Worm (Caenorhabditis elegans) whole organism, late embryonic: ENCODE measurements around the gene npr-15.

ENCODE experiments used
- C08G9.2 ChIP-seq: sonication (generic microtip); optimal IDR thresholded peaks from 2 replicates; lab custom pipeline; 2016; ENCODE audit warnings: mild to moderate bottlenecking, missing genetic modification characterization, moderate library complexity, missing compliant biosample characterization
- C38D4.7 ChIP-seq: fragments of 200-800 bp; sonication (Bioruptor generic); optimal IDR thresholded peaks from 2 replicates; lab custom pipeline; 2018; ENCODE audit warnings: mild to moderate bottlenecking, missing genetic modification characterization, moderate library complexity, missing compliant biosample characterization
- K02D7.2 ChIP-seq: sonication (generic microtip); optimal IDR thresholded peaks from 2 replicates; lab custom pipeline; 2017; ENCODE audit warnings: mild to moderate bottlenecking, missing genetic modification characterization, missing compliant biosample characterization
- K09A11.1 ChIP-seq: sonication (generic microtip); optimal IDR thresholded peaks from 2 replicates; lab custom pipeline; 2017; ENCODE audit warnings: antibody characterized with exemption, mild to moderate bottlenecking, missing genetic modification characterization, missing compliant biosample characterization; ENCODE audit not compliant: insufficient read depth
- ama-1 ChIP-seq: fragments of 150-350 bp; optimal IDR thresholded peaks from 2 replicates; lab custom pipeline; 2014
- ceh-18 ChIP-seq: sonication (generic microtip); optimal IDR thresholded peaks from 2 replicates; lab custom pipeline; 2016; ENCODE audit warnings: missing genetic modification characterization, missing compliant biosample characterization
- ceh-19 ChIP-seq: fragments of 200-800 bp; sonication (Bioruptor generic); optimal IDR thresholded peaks from 2 replicates; lab custom pipeline; 2018; ENCODE audit warnings: mild to moderate bottlenecking, missing genetic modification characterization, missing compliant biosample characterization
- ceh-22 ChIP-seq: sonication (generic microtip); optimal IDR thresholded peaks from 2 replicates; lab custom pipeline; 2017; ENCODE audit warnings: missing biosample characterization, missing genetic modification characterization
- ceh-24 ChIP-seq: sonication (generic microtip); optimal IDR thresholded peaks from 2 replicates; lab custom pipeline; 2016; ENCODE audit warnings: mild to moderate bottlenecking, missing genetic modification characterization, missing compliant biosample characterization
- ceh-31 ChIP-seq: sonication (generic microtip); optimal IDR thresholded peaks from 2 replicates; lab custom pipeline; 2016; ENCODE audit warnings: missing genetic modification characterization, missing compliant biosample characterization
- ceh-34 ChIP-seq: sonication (generic microtip); optimal IDR thresholded peaks from 2 replicates; lab custom pipeline; 2016; ENCODE audit warnings: mild to moderate bottlenecking, missing genetic modification characterization, missing compliant biosample characterization
- elt-2 ChIP-seq: sonication (generic microtip); optimal IDR thresholded peaks from 2 replicates; lab custom pipeline; 2016; ENCODE audit warnings: missing genetic modification reagents, missing genetic modification characterization, missing compliant biosample characterization
- fkh-10 ChIP-seq: fragments of 150-350 bp; optimal IDR thresholded peaks from 2 replicates; lab custom pipeline; 2014; ENCODE audit warnings: missing biosample characterization, missing genetic modification reagents, missing genetic modification characterization
- fkh-6 ChIP-seq: sonication (generic microtip); optimal IDR thresholded peaks from 2 replicates; lab custom pipeline; 2016; ENCODE audit warnings: missing genetic modification characterization, missing compliant biosample characterization
- gmeb-2 ChIP-seq: sonication (generic microtip); optimal IDR thresholded peaks from 2 replicates; lab custom pipeline; 2016; ENCODE audit warnings: missing genetic modification characterization, inconsistent platforms, missing compliant biosample characterization
- hlh-13 ChIP-seq: fragments of 200-800 bp; sonication (Bioruptor generic); optimal IDR thresholded peaks from 2 replicates; lab custom pipeline; 2018; ENCODE audit warnings: mild to moderate bottlenecking, missing genetic modification characterization, missing compliant biosample characterization
- hlh-30 ChIP-seq: sonication (generic microtip); optimal IDR thresholded peaks from 2 replicates; lab custom pipeline; 2017; ENCODE audit warnings: antibody characterized with exemption, missing genetic modification characterization, missing compliant biosample characterization; ENCODE audit not compliant: insufficient read depth
- lin-11 ChIP-seq: fragments of 200-800 bp; sonication (Bioruptor generic); optimal IDR thresholded peaks from 2 replicates; lab custom pipeline; 2018; ENCODE audit warnings: mild to moderate bottlenecking, missing genetic modification characterization, missing compliant biosample characterization
- mec-3 ChIP-seq: sonication (generic microtip); optimal IDR thresholded peaks from 2 replicates; lab custom pipeline; 2016; ENCODE audit warnings: borderline replicate concordance, missing genetic modification characterization, missing compliant biosample characterization
- nfya-1 ChIP-seq: sonication (generic microtip); optimal IDR thresholded peaks from 2 replicates; lab custom pipeline; 2017; ENCODE audit warnings: missing genetic modification characterization, mild to moderate bottlenecking, missing compliant biosample characterization, antibody characterized with exemption, moderate library complexity
- nhr-11 ChIP-seq: fragments of 150-350 bp; optimal IDR thresholded peaks from 2 replicates; lab custom pipeline; 2014; ENCODE audit warnings: missing biosample characterization, missing genetic modification characterization
- nhr-232 ChIP-seq: sonication (generic microtip); optimal IDR thresholded peaks from 2 replicates; lab custom pipeline; 2016; ENCODE audit warnings: missing genetic modification characterization, missing compliant biosample characterization
- npax-4 ChIP-seq: sonication (generic microtip); optimal IDR thresholded peaks from 2 replicates; lab custom pipeline; 2016; ENCODE audit warnings: missing genetic modification characterization, missing compliant biosample characterization
- odd-2 ChIP-seq: sonication (generic microtip); optimal IDR thresholded peaks from 2 replicates; lab custom pipeline; 2017; ENCODE audit warnings: antibody characterized with exemption, mild to moderate bottlenecking, missing genetic modification characterization, missing compliant biosample characterization
- pha-4 ChIP-seq: fragments of 150-350 bp; optimal IDR thresholded peaks from 2 replicates; lab custom pipeline; 2018; ENCODE audit warnings: missing biosample characterization, missing genetic modification reagents, missing genetic modification characterization
- pros-1 ChIP-seq: fragments of 150-350 bp; optimal IDR thresholded peaks from 2 replicates; lab custom pipeline; 2014; ENCODE audit warnings: missing biosample characterization, missing genetic modification reagents, missing genetic modification characterization
- rnt-1 ChIP-seq: sonication (generic microtip); optimal IDR thresholded peaks from 2 replicates; lab custom pipeline; 2016; ENCODE audit warnings: missing genetic modification characterization, missing compliant biosample characterization
- syd-9 ChIP-seq: sonication (generic microtip); optimal IDR thresholded peaks from 2 replicates; lab custom pipeline; 2016; ENCODE audit warnings: mild to moderate bottlenecking, missing genetic modification characterization, moderate library complexity, missing compliant biosample characterization
- tbx-2 ChIP-seq: sonication (generic microtip); optimal IDR thresholded peaks from 2 replicates; lab custom pipeline; 2016; ENCODE audit warnings: missing genetic modification characterization, missing compliant biosample characterization
- ttx-3 ChIP-seq: sonication (generic microtip); optimal IDR thresholded peaks from 2 replicates; lab custom pipeline; 2016; ENCODE audit warnings: missing genetic modification reagents, missing genetic modification characterization, missing compliant biosample characterization
- unc-55 ChIP-seq: sonication (generic microtip); optimal IDR thresholded peaks from 2 replicates; lab custom pipeline; 2017; ENCODE audit warnings: missing biosample characterization, missing genetic modification reagents, missing genetic modification characterization
- zip-5 ChIP-seq: sonication (generic microtip); optimal IDR thresholded peaks from 2 replicates; lab custom pipeline; 2016; ENCODE audit warnings: missing genetic modification characterization, missing compliant biosample characterization
- ztf-16 ChIP-seq: sonication (generic microtip); optimal IDR thresholded peaks from 2 replicates; lab custom pipeline; 2017; ENCODE audit warnings: missing genetic modification characterization, missing compliant biosample characterization

The npr-15 gene

DNA sequence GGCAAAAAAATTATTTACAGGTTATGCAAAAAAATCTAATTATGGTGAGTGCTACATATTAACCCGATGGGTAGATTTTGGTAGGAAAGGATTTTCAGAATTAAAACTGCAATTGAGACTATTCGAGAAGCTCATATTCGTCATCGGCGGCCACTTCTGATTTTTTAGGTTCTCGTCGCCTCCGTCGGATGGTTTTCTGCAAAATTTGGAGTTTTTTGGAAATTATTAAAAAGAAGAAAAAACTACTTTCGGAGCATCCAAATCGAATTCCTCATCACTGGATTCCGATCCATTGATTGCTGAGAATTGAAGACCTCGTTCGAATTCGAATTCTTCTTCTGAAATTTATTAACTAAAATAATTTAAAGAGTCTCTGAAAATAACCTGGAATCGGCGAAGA is 41.5 kb downstream of the npr-15 start:
- TF ChIP-seq nhr-11 = no peak

DNA sequence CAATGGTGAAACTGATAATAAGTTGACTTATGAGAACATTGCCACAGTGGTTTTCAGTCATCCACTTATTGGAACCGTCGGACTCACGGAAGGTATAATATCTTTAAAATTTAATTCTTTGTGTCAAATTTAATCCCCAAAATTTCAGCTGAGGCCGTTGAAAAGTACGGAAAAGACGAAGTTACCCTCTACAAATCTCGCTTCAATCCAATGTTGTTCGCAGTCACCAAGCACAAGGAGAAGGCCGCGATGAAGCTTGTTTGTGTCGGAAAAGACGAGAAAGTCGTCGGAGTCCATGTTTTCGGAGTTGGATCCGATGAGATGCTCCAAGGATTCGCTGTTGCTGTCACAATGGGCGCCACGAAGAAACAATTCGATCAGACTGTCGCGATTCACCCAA is 42.0 kb downstream of the npr-15 start:
- TF ChIP-seq C08G9.2 (tag; lab: Kevin White, UChicago) (no peak), pros-1 (tag; lab: Kevin White, UChicago) (no peak), fkh-6 (tag; lab: Kevin White, UChicago) (no peak), ceh-24 (no peak), hlh-13 (no peak)
- TF ChIP-seq, all 69 proteins: peak for 0

DNA sequence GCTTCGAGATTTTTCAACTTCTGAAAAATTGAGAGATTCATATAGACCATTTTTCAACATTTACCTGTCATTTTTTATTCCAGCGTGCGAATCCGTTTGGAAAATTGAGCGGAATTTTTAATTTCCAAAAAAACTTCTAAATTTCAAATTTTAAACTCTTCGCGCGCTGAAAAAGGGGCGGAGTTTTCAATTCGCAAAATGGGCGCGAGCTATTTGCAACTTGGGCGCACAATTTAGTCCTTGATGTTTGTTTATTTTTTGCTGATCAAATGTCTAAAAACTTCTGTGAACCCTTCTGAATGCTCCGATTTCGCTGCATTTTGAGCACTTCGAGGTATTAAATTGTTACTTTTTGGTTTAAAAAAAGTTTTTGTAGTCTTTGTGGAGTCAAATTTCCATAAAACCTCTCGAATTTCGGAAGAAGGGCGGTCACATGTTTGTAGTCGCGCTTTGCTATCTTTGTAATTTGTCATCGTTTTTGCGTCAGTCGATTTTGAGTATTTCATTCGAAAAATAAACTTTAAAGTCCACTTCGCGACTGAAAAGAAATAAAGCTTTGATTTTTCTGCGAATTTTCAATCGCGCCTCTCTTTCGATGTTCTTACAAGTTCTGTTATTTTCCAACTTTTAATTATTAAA is 43.7 kb downstream of the npr-15 start, which contains the start of the genes madf-8 and gsr-1:
TSS of gene madf-8 (minus strand) at position 156 of the 639 bp plus-strand sequence.
TSS of gene gsr-1 (plus strand) at position 231 of the 639 bp plus-strand sequence.
- no peak for TF ChIP-seq K09A11.1 (tag; lab: Kevin White, UChicago)
- TF ChIP-seq ceh-34 (tag; lab: Kevin White, UChicago) = peak; percentile 21
- peak; percentile 1 for TF ChIP-seq rnt-1 (tag; lab: Kevin White, UChicago)
- TF ChIP-seq tbx-2 (tag; lab: Kevin White, UChicago) = no peak
- TF ChIP-seq ceh-31 (tag; lab: Kevin White, UChicago) = peak; percentile 42
- TF ChIP-seq ttx-3 (tag; lab: Kevin White, UChicago) = no peak
- TF ChIP-seq elt-2 (tag; lab: Kevin White, UChicago) = peak; percentile 0
- TF ChIP-seq pha-4 = no peak
- TF ChIP-seq pros-1 (tag; lab: Kevin White, UChicago) = no peak
- TF ChIP-seq ceh-18 (tag; lab: Kevin White, UChicago) = peak; percentile 9

DNA sequence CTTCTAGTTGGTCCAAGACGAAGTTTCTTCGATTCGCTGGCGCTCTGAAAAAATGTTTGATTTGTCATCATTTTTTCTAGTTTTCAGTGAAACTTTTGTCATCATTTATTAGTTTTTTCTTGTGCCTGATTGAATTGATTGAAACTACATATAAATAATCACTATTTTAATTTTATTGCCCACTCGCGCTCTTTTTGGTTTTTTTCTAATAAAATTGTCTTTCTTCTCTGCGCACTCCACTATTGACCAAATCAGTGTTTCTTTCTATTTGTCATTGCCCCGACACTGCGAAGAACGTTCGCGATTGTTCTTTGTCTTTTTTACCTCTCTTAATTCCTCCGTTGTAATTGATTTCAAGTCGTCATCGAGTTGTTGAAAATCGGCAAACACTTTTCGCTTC is 44.2 kb downstream of the npr-15 start:
- TF ChIP-seq syd-9 (tag; lab: Kevin White, UChicago) = no peak
- no peak for TF ChIP-seq C38D4.7 (GFP tag; lab: Kevin White, UChicago)
- no peak for TF ChIP-seq zip-5 (tag; lab: Kevin White, UChicago)
- no peak for TF ChIP-seq nfya-1 (tag; lab: Kevin White, UChicago)
- TF ChIP-seq gmeb-2 (tag; lab: Kevin White, UChicago) = no peak
- no peak for TF ChIP-seq pros-1 (tag; lab: Kevin White, UChicago)
- no peak for TF ChIP-seq nhr-11
- no peak for TF ChIP-seq ceh-19 (GFP tag; lab: Kevin White, UChicago)
- no peak for TF ChIP-seq nhr-232
- TF ChIP-seq hlh-30 (tag; lab: Kevin White, UChicago) = no peak
- TF ChIP-seq ceh-22 (tag; lab: Kevin White, UChicago) = no peak
- TF ChIP-seq odd-2 (tag; lab: Kevin White, UChicago) = no peak
- TF ChIP-seq K02D7.2 = no peak
- TF ChIP-seq npax-4 (tag; lab: Kevin White, UChicago) = no peak
- TF ChIP-seq unc-55 (GFP tag; lab: Kevin White, UChicago) = no peak

DNA sequence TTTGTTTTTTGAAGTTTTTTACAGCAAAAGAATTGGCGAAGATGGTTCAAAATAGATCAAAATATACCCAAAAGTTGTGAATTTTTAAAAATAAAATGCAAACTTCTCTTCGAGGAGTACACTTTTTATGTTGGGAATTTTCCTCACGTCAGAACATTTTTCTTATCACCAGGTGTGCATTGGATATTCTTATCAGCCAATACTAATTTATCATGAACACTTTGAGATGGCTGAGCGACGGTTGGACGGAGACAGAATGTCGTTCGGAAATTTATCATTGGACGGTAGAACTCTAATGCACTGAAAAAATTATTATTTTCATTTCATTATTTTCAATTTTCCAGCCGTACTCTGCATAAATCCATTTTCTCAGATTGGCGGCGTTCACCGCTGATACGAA is 45.2 kb downstream of the npr-15 start:
- peak; percentile 75 for TF ChIP-seq elt-2 (tag; lab: Kevin White, UChicago)
- TF ChIP-seq lin-11 (tag; lab: Kevin White, UChicago) = no peak
- TF ChIP-seq ama-1 (lab: Kevin White, UChicago) = no peak

DNA sequence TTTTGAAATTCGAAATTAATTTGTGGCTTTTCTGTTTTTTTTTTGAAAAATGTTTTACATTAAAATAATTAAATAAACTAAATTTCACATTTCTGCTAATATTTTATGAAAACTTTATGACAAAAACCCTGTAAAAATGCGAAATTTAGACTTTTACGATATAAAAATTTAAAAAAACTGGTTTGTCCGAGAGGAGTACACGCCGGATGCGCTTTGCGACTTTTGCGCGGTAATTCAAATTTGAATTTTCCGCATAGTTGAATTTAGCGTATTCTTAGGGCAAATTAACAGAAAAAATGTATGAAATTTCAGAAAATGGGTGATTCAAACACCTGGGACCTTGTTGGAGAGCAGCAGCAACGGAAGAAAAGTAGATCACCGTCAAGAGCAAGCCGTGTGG is 50.4 kb downstream of the npr-15 start, which contains the start of gene unc-93:
TSS of gene unc-93 (plus strand) at position 301 of the 400 bp plus-strand sequence.
- TF ChIP-seq tbx-2 (tag; lab: Kevin White, UChicago) = no peak
- no peak for TF ChIP-seq ttx-3 (tag; lab: Kevin White, UChicago)
- no peak for TF ChIP-seq fkh-10
- TF ChIP-seq mec-3 (tag; lab: Kevin White, UChicago) = no peak
- TF ChIP-seq ztf-16 (tag; lab: Kevin White, UChicago) = no peak
- TF ChIP-seq rnt-1 (tag; lab: Kevin White, UChicago) = no peak
- TF ChIP-seq nhr-11 = no peak
- TF ChIP-seq nfya-1 (tag; lab: Kevin White, UChicago) = no peak
